Worm (Caenorhabditis elegans) whole organism, L4 larva: ENCODE results near the gene str-87.

Source experiments
- aly-2 ChIP-seq: sonication (generic microtip); optimal IDR thresholded peaks from 2 replicates; lab custom pipeline; 2018; ENCODE audit warnings: missing biosample characterization, missing genetic modification characterization
- ceh-82 ChIP-seq: sonication (generic microtip); optimal IDR thresholded peaks from 2 replicates; lab custom pipeline; 2017; ENCODE audit warnings: missing biosample characterization, missing genetic modification characterization
- daf-8 ChIP-seq: fragments of 200-800 bp; sonication (Bioruptor generic); IDR thresholded peaks from 2 replicates; pipeline ENCODE4 v1.3.6; 2022; ENCODE audit warnings: missing genetic modification characterization, missing compliant biosample characterization
- egl-27 ChIP-seq: sonication (generic microtip); optimal IDR thresholded peaks from 3 replicates; lab custom pipeline; 2017; ENCODE audit warnings: missing biosample characterization, missing genetic modification reagents, missing genetic modification characterization
- fos-1 ChIP-seq: fragments of 150-350 bp; optimal IDR thresholded peaks from 2 replicates; lab custom pipeline; 2014; ENCODE audit warnings: missing biosample characterization, missing genetic modification characterization
- nhr-11 ChIP-seq: fragments of 150-350 bp; optimal IDR thresholded peaks from 2 replicates; lab custom pipeline; 2014; ENCODE audit warnings: missing biosample characterization, missing genetic modification characterization
- nhr-41 ChIP-seq: fragments of 200-800 bp; sonication (Bioruptor generic); IDR thresholded peaks from 2 replicates; pipeline ENCODE4 v1.3.6; 2022; ENCODE audit warnings: missing genetic modification reagents, missing genetic modification characterization, missing compliant biosample characterization
- pqm-1 ChIP-seq: sonication (generic microtip); optimal IDR thresholded peaks from 2 replicates; lab custom pipeline; 2017; ENCODE audit warnings: missing biosample characterization, missing genetic modification characterization
- tra-1 ChIP-seq: fragments of 200-800 bp; sonication (Bioruptor generic); IDR thresholded peaks from 2 replicates; pipeline ENCODE4 v1.3.6; 2022; ENCODE audit warnings: missing genetic modification reagents, missing genetic modification characterization, missing compliant biosample characterization
- vab-7 ChIP-seq: fragments of 200-800 bp; sonication (Bioruptor generic); IDR thresholded peaks from 2 replicates; pipeline ENCODE4 v1.3.6; 2022; ENCODE audit warnings: missing genetic modification reagents, missing genetic modification characterization, missing compliant biosample characterization

- no peak for TF ChIP-seq nhr-41 (GFP tag; lab: Robert Waterston, UW)
- no peak for TF ChIP-seq tra-1 (GFP tag; lab: Robert Waterston, UW)
- TF ChIP-seq nhr-11 (tag; lab: Kevin White, UChicago), result no peak
- TF ChIP-seq pqm-1 (tag; lab: Kevin White, UChicago), result no peak
- no peak for TF ChIP-seq vab-7 (GFP tag; lab: Robert Waterston, UW)
- TF ChIP-seq fos-1 (tag; lab: Kevin White, UChicago), result no peak
- no peak for TF ChIP-seq daf-8 (GFP tag; lab: Robert Waterston, UW)
- no peak for TF ChIP-seq ceh-82 (tag; lab: Kevin White, UChicago)
- no peak for TF ChIP-seq aly-2
- TF ChIP-seq egl-27, result no peak
These were observed 45.5 kb downstream of the str-87 start for ce11 chrV:8942437-8942978.
